Fruit fly (Drosophila melanogaster) whole organism, embryonic: Measurements from ENCODE around the gene CG4393.

Experiments used
- ATbp ChIP-seq: fragments of 200-800 bp; sonication (Bioruptor generic); optimal IDR thresholded peaks from 2 replicates; lab custom pipeline; 2017; ENCODE audit warnings: missing biosample characterization, mild to moderate bottlenecking, missing genetic modification characterization, missing genetic modification reagents
- Atf6 ChIP-seq: fragments of 200-800 bp; sonication (Bioruptor generic); IDR thresholded peaks from 2 replicates; pipeline ENCODE4 v1.3.6; 2022; ENCODE audit warnings: missing biosample characterization, missing genetic modification characterization
- CG10147 ChIP-seq: fragments of 200-800 bp; sonication (Bioruptor generic); optimal IDR thresholded peaks from 2 replicates; lab custom pipeline; 2019; ENCODE audit warnings: missing biosample characterization, mild to moderate bottlenecking, missing genetic modification characterization, moderate library complexity
- CG10274 ChIP-seq: fragments of 200-800 bp; sonication (Bioruptor generic); optimal IDR thresholded peaks from 3 replicates; lab custom pipeline; 2017; ENCODE audit warnings: missing biosample characterization, mild to moderate bottlenecking, missing genetic modification characterization
- CG10366 ChIP-seq: fragments of 200-800 bp; sonication (Bioruptor generic); IDR thresholded peaks from 2 replicates; pipeline ENCODE4 v1.3.6; 2022; ENCODE audit warnings: missing biosample characterization, missing genetic modification characterization
- CG11504 ChIP-seq: fragments of 200-800 bp; sonication (Bioruptor generic); optimal IDR thresholded peaks from 3 replicates; lab custom pipeline; 2019; ENCODE audit warnings: missing biosample characterization, mild to moderate bottlenecking, missing genetic modification characterization, moderate library complexity
- CG11723 ChIP-seq: fragments of 200-800 bp; sonication (Bioruptor generic); optimal IDR thresholded peaks from 2 replicates; lab custom pipeline; 2017; ENCODE audit warnings: missing biosample characterization, mild to moderate bottlenecking, missing genetic modification characterization
- CG12744 ChIP-seq: fragments of 200-800 bp; sonication (Bioruptor generic); optimal IDR thresholded peaks from 2 replicates; lab custom pipeline; 2016; ENCODE audit warnings: missing biosample characterization, missing genetic modification characterization
- CG15011 ChIP-seq: fragments of 200-800 bp; sonication (Bioruptor generic); optimal IDR thresholded peaks from 3 replicates; lab custom pipeline; 2018; ENCODE audit warnings: missing biosample characterization, mild to moderate bottlenecking, missing genetic modification characterization
- CG15073 ChIP-seq: fragments of 200-800 bp; sonication (Bioruptor generic); optimal IDR thresholded peaks from 2 replicates; lab custom pipeline; 2016; ENCODE audit warnings: missing biosample characterization, missing genetic modification characterization
- CG15514 ChIP-seq: fragments of 200-800 bp; sonication (Bioruptor generic); optimal IDR thresholded peaks from 3 replicates; lab custom pipeline; 2017; ENCODE audit warnings: missing biosample characterization, missing genetic modification characterization, mild to moderate bottlenecking, moderate library complexity, missing genetic modification reagents
- CG16779 ChIP-seq: fragments of 200-800 bp; sonication (Bioruptor generic); IDR thresholded peaks from 2 replicates; pipeline ENCODE4 v1.3.6; 2022; ENCODE audit warnings: missing biosample characterization, missing genetic modification characterization
- CG16813 ChIP-seq: fragments of 200-800 bp; sonication (Bioruptor generic); IDR thresholded peaks from 3 replicates; pipeline ENCODE4 v1.3.6; 2022; ENCODE audit warnings: missing biosample characterization, missing genetic modification characterization; ENCODE audit not compliant: partially characterized antibody
- CG17359 ChIP-seq: fragments of 200-800 bp; sonication (Bioruptor generic); optimal IDR thresholded peaks from 3 replicates; lab custom pipeline; 2018; ENCODE audit warnings: missing biosample characterization, mild to moderate bottlenecking, missing genetic modification characterization, moderate library complexity
- CG17829 ChIP-seq: fragments of 200-800 bp; optimal IDR thresholded peaks from 2 replicates; lab custom pipeline; 2019; ENCODE audit warnings: missing biosample characterization, mild to moderate bottlenecking, missing genetic modification characterization, moderate library complexity
- CG2120 ChIP-seq: fragments of 200-800 bp; sonication (Bioruptor generic); optimal IDR thresholded peaks from 3 replicates; lab custom pipeline; 2016; ENCODE audit warnings: missing biosample characterization, missing genetic modification characterization
- CG2889 ChIP-seq: fragments of 200-800 bp; sonication (Bioruptor generic); IDR thresholded peaks from 3 replicates; pipeline ENCODE4 v1.3.6; 2022; ENCODE audit warnings: missing biosample characterization, missing genetic modification characterization
- CG30403 ChIP-seq: fragments of 200-800 bp; sonication (Bioruptor generic); optimal IDR thresholded peaks from 3 replicates; lab custom pipeline; 2016; ENCODE audit warnings: missing biosample characterization, missing genetic modification characterization
- CG31441 ChIP-seq: fragments of 200-800 bp; sonication (Bioruptor generic); IDR thresholded peaks from 2 replicates; pipeline ENCODE4 v1.3.6; 2022; ENCODE audit warnings: missing biosample characterization, missing genetic modification characterization
- CG32767 ChIP-seq: fragments of 200-800 bp; sonication (Bioruptor generic); IDR thresholded peaks from 2 replicates; pipeline ENCODE4 v1.3.6; 2022; ENCODE audit warnings: missing biosample characterization, missing genetic modification characterization
- CG3726 ChIP-seq: fragments of 200-800 bp; sonication (Bioruptor generic); IDR thresholded peaks from 3 replicates; pipeline ENCODE4, ENCODE4 v1.3.6; 2022; ENCODE audit warnings: missing biosample characterization, missing genetic modification characterization
- CG7839 ChIP-seq: fragments of 200-800 bp; sonication (Bioruptor generic); optimal IDR thresholded peaks from 3 replicates; lab custom pipeline; 2018; ENCODE audit warnings: missing biosample characterization, mild to moderate bottlenecking, missing genetic modification characterization, moderate library complexity
- CrebB ChIP-seq: fragments of 200-800 bp; sonication (Bioruptor generic); optimal IDR thresholded peaks from 3 replicates; lab custom pipeline; 2018; ENCODE audit warnings: missing biosample characterization, mild to moderate bottlenecking, missing genetic modification characterization
- D ChIP-seq, 2 experiments: fragments of 200-800 bp in 1 of 2; fragments of >200 bp in 1 of 2; sonication (Bioruptor generic) in 1 of 2; optimal IDR thresholded peaks; 2 replicates in 1 of 2; 3 replicates in 1 of 2; lab custom pipeline; 2017; ENCODE audit warnings: mild to moderate bottlenecking in 1 of 2, missing biosample characterization in 1 of 2, missing genetic modification characterization in 1 of 2, missing genetic modification reagents in 1 of 2
- Dbx ChIP-seq: fragments of 200-800 bp; sonication (Bioruptor generic); IDR thresholded peaks from 3 replicates; pipeline ENCODE4 v1.3.6; 2022; ENCODE audit warnings: missing biosample characterization, missing genetic modification characterization
- Drgx ChIP-seq: fragments of 200-800 bp; sonication (Bioruptor generic); IDR thresholded peaks from 2 replicates; pipeline ENCODE4 v1.3.6; 2022; ENCODE audit warnings: missing biosample characterization, missing genetic modification characterization
- Fer1 ChIP-seq: fragments of 200-800 bp; sonication (Bioruptor generic); optimal IDR thresholded peaks from 2 replicates; lab custom pipeline; 2017; ENCODE audit warnings: missing biosample characterization, mild to moderate bottlenecking, missing genetic modification characterization
- HHEX ChIP-seq: fragments of 200-800 bp; sonication (Bioruptor generic); optimal IDR thresholded peaks from 3 replicates; lab custom pipeline; 2017; ENCODE audit warnings: missing biosample characterization, mild to moderate bottlenecking, missing genetic modification characterization, missing genetic modification reagents
- Hand ChIP-seq: fragments of 200-800 bp; sonication (Bioruptor generic); optimal IDR thresholded peaks from 2 replicates; lab custom pipeline; 2017; ENCODE audit warnings: mild to moderate bottlenecking, missing biosample characterization, missing genetic modification reagents, missing genetic modification characterization
- HmgZ ChIP-seq: fragments of 200-800 bp; sonication (Bioruptor generic); optimal IDR thresholded peaks from 2 replicates; lab custom pipeline; 2018; ENCODE audit warnings: missing biosample characterization, mild to moderate bottlenecking, missing genetic modification characterization
- Hr3 ChIP-seq: fragments of 200-800 bp; sonication (Bioruptor generic); optimal IDR thresholded peaks from 3 replicates; lab custom pipeline; 2016; ENCODE audit warnings: missing biosample characterization, missing genetic modification characterization
- Med ChIP-seq: fragments of 200-800 bp; sonication (Bioruptor generic); peaks from one replicate; lab custom pipeline; 2016; ENCODE audit warnings: missing biosample characterization, missing genetic modification characterization, mild to moderate bottlenecking, inconsistent platforms, moderate library complexity
- Pdp1 ChIP-seq, 2 experiments: fragments of 200-800 bp; sonication (Bioruptor generic); optimal IDR thresholded peaks; 3 replicates each; lab custom pipeline; 2016; ENCODE audit warnings: missing biosample characterization in 2 of 2, missing genetic modification characterization in 2 of 2, mild to moderate bottlenecking in 1 of 2, moderate library complexity in 1 of 2
- Stat92E ChIP-seq, 3 experiments: fragments of >200 bp in 2 of 3; fragments of 200-800 bp in 1 of 3; sonication (Bioruptor generic) in 1 of 3; optimal IDR thresholded peaks; 2 replicates each; lab custom pipeline; 2017 to 2019; ENCODE audit warnings: missing biosample characterization in 3 of 3, missing genetic modification characterization in 3 of 3, mild to moderate bottlenecking in 1 of 3, moderate library complexity in 1 of 3
- ap ChIP-seq: fragments of 200-800 bp; sonication (Bioruptor generic); IDR thresholded peaks from 2 replicates; pipeline ENCODE4 v1.3.6; 2022; ENCODE audit warnings: missing biosample characterization, missing genetic modification characterization
- bcd ChIP-seq: fragments of 200-800 bp; sonication (Bioruptor generic); optimal IDR thresholded peaks from 2 replicates; lab custom pipeline; 2017; ENCODE audit warnings: missing biosample characterization, mild to moderate bottlenecking, missing genetic modification characterization
- bigmax ChIP-seq: fragments of 200-800 bp; sonication (Bioruptor generic); optimal IDR thresholded peaks from 2 replicates; lab custom pipeline; 2018; ENCODE audit warnings: missing biosample characterization, mild to moderate bottlenecking, missing genetic modification characterization
- ci ChIP-seq: fragments of 200-800 bp; sonication (Bioruptor generic); IDR thresholded peaks from 3 replicates; pipeline ENCODE4 v1.3.6; 2022; ENCODE audit warnings: missing biosample characterization, missing genetic modification characterization
- dpn ChIP-seq, 2 experiments: fragments of 200-800 bp; sonication (Bioruptor generic); optimal IDR thresholded peaks; 3 replicates each; lab custom pipeline; 2016; ENCODE audit warnings: missing biosample characterization in 2 of 2, missing genetic modification characterization in 2 of 2
- gem ChIP-seq: fragments of 200-800 bp; sonication (Bioruptor generic); optimal IDR thresholded peaks from 2 replicates; lab custom pipeline; 2019; ENCODE audit warnings: missing biosample characterization, mild to moderate bottlenecking, missing genetic modification characterization, moderate library complexity
- gsb ChIP-seq: fragments of 200-800 bp; sonication (Bioruptor generic); IDR thresholded peaks from 2 replicates; pipeline ENCODE4 v1.3.6; 2022; ENCODE audit warnings: missing biosample characterization, missing genetic modification characterization
- ind ChIP-seq: fragments of 200-800 bp; sonication (Bioruptor generic); optimal IDR thresholded peaks from 3 replicates; lab custom pipeline; 2016; ENCODE audit warnings: missing biosample characterization, missing genetic modification characterization
- mam ChIP-seq: fragments of 200-800 bp; sonication (Bioruptor generic); optimal IDR thresholded peaks from 3 replicates; lab custom pipeline; 2016; ENCODE audit warnings: missing biosample characterization, missing genetic modification characterization
- pan ChIP-seq, 4 experiments: fragments of >200 bp in 3 of 4; fragments of 200-800 bp in 1 of 4; sonication (Bioruptor generic) in 1 of 4; optimal IDR thresholded peaks in 3 of 4; IDR thresholded peaks in 1 of 4; 2 replicates each; pipeline versions ENCODE4 v1.3.6 to Lab custom; 2017 to 2022; ENCODE audit warnings: missing biosample characterization in 2 of 4, missing genetic modification characterization in 2 of 4, mixed read lengths in 1 of 4
- sisA ChIP-seq: fragments of 200-800 bp; sonication (Bioruptor generic); IDR thresholded peaks from 2 replicates; pipeline ENCODE4 v1.3.6; 2022; ENCODE audit warnings: missing biosample characterization, missing genetic modification characterization
- sna ChIP-seq: fragments of 200-800 bp; sonication (Bioruptor generic); IDR thresholded peaks from 2 replicates; pipeline ENCODE4 v1.3.6; 2022; ENCODE audit warnings: missing biosample characterization, missing genetic modification characterization; ENCODE audit not compliant: partially characterized antibody
- stc ChIP-seq: fragments of 200-800 bp; sonication (Bioruptor generic); IDR thresholded peaks from 2 replicates; pipeline ENCODE4 v1.3.6; 2022; ENCODE audit warnings: missing biosample characterization, missing genetic modification characterization
- unpg ChIP-seq: fragments of 200-800 bp; sonication (Bioruptor generic); optimal IDR thresholded peaks from 3 replicates; lab custom pipeline; 2018; ENCODE audit warnings: missing biosample characterization, mild to moderate bottlenecking, missing genetic modification characterization, moderate library complexity

CG4393 gene

DNA sequence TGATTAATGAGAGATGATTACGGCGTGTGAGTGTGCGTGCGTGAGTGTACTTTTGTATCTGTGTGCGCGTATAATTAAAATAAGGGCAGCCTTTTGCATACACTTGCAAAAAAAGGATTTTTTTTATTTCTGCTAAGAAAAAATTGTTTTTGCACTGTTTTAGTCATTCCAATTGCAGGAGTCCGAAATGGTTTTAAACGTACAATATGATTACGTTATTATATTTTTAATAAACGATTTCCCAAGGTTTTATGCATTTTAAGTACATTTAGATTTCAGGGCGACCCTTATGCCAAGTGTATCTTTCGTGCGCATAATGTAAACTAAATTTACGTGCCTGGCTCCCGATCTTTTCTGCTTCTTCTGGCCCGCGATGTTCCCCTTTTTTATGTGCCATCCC lies 49.7 kb downstream of the CG4393 start (continued):
- TF ChIP-seq Atf6 (GFP tag; lab: Robert Waterston, UW) (peak; percentile 71; the same call in 1 of the 2 replicates), gem (tag; lab: Kevin White, UChicago) (peak; percentile 45), HHEX (GFP tag; lab: Kevin White, UChicago) (peak; percentile 47), CG11504 (tag; lab: Kevin White, UChicago) (peak; percentile 50), Hr3 (GFP tag; lab: Kevin White, UChicago) (peak; percentile 21), CG11723 (GFP tag; lab: Kevin White, UChicago) (no peak), CG3726 (GFP tag; lab: Robert Waterston, UW) (no peak), unpg (GFP tag; lab: Kevin White, UChicago) (peak; percentile 22), Dbx (GFP tag; lab: Robert Waterston, UW) (peak; percentile 53; the same call in 1 of the 3 replicates), CG15514 (GFP tag; lab: Kevin White, UChicago) (peak; percentile 53), Pdp1 (GFP tag; optimal IDR thresholded peaks at IDR 0.05; lab: Kevin White, UChicago) (peak; percentile 18 to 43), CG10366 (peak; percentile 16; the same call in 1 of the 2 replicates), CG16779 (GFP tag; lab: Robert Waterston, UW) (0 out of 2 replicates have a peak, but pooled peaks have one; percentile 12), ind (peak; percentile 29), stc (GFP tag; lab: Robert Waterston, UW) (peak; percentile 18; the same call in 1 of the 2 replicates), CrebB (no peak), sisA (GFP tag; lab: Robert Waterston, UW) (peak; percentile 40; the same call in 1 of the 2 replicates), pan (optimal IDR thresholded peaks at IDR 0.05; lab: Kevin White, UChicago) (no peak), pan (GFP tag; optimal IDR thresholded peaks at IDR 0.05 in 1 of 2, IDR thresholded peaks at IDR 0.05 in 1 of 2) (peak in 1 of 2 experiments; percentile 55), ATbp (GFP tag; lab: Kevin White, UChicago) (no peak), CG15011 (peak; percentile 10), mam (GFP tag; lab: Kevin White, UChicago) (peak; percentile 51), CG12744 (GFP tag; lab: Kevin White, UChicago) (no peak), bcd (GFP tag; lab: Kevin White, UChicago) (peak; percentile 45), dpn (GFP tag; optimal IDR thresholded peaks at IDR 0.05; lab: Kevin White, UChicago) (peak; percentile 14 to 44), Fer1 (GFP tag; lab: Kevin White, UChicago) (peak; percentile 47), CG15073 (GFP tag; lab: Kevin White, UChicago) (no peak), CG2889 (GFP tag; lab: Robert Waterston, UW) (peak; percentile 29; the same call in 1 of the 3 replicates), ap (0 out of 2 replicates have a peak, but pooled peaks have one; percentile 25), CG30403 (GFP tag; lab: Kevin White, UChicago) (peak; percentile 34), ci (GFP tag; lab: Robert Waterston, UW) (0 out of 3 replicates have a peak, but pooled peaks have one; percentile 25), Stat92E (GFP tag; optimal IDR thresholded peaks at IDR 0.05; lab: Kevin White, UChicago) (no peak), HmgZ (tag; lab: Kevin White, UChicago) (peak; percentile 23), Drgx (GFP tag; lab: Robert Waterston, UW) (peak; percentile 35; the same call in 1 of the 2 replicates), CG17829 (tag; lab: Kevin White, UChicago) (no peak), bigmax (no peak), CG32767 (GFP tag; lab: Robert Waterston, UW) (peak; percentile 24; the same call in 1 of the 2 replicates), CG16813 (GFP tag; lab: Robert Waterston, UW) (no peak), CG17359 (tag; lab: Kevin White, UChicago) (peak; percentile 56), CG31441 (no peak), CG2120 (peak; percentile 80), Med (GFP tag; lab: Kevin White, UChicago) (peak; percentile 78), sna (no peak), CG7839 (peak; percentile 64), CG10274 (peak; percentile 15), D (optimal IDR thresholded peaks at IDR 0.05; lab: Kevin White, UChicago) (no peak), D (GFP tag; optimal IDR thresholded peaks at IDR 0.05; lab: Kevin White, UChicago) (peak; percentile 6), CG10147 (GFP tag; lab: Kevin White, UChicago) (peak; percentile 52), Hand (peak; percentile 29), gsb (GFP tag; lab: Robert Waterston, UW) (no peak)
